Fruit fly (Drosophila melanogaster) whole organism, embryonic: ENCODE results near the gene RPA3.

ENCODE experiments used
- Bdp1 ChIP-seq: fragments of 200-800 bp; sonication (Bioruptor generic); optimal IDR thresholded peaks from 3 replicates; lab custom pipeline; 2016; ENCODE audit warnings: missing biosample characterization, missing genetic modification characterization
- CG10431 ChIP-seq: fragments of 200-800 bp; sonication (Bioruptor generic); optimal IDR thresholded peaks from 3 replicates; lab custom pipeline; 2018; ENCODE audit warnings: missing biosample characterization, mild to moderate bottlenecking, missing genetic modification characterization
- CG13123 ChIP-seq: fragments of 200-800 bp; sonication (Bioruptor generic); optimal IDR thresholded peaks from 2 replicates; lab custom pipeline; 2016; ENCODE audit warnings: missing biosample characterization, missing genetic modification characterization
- CG31365 ChIP-seq: fragments of 200-800 bp; sonication (Bioruptor generic); optimal IDR thresholded peaks from 2 replicates; lab custom pipeline; 2018; ENCODE audit warnings: missing biosample characterization, mild to moderate bottlenecking, missing genetic modification characterization
- Max ChIP-seq: fragments of 200-800 bp; sonication (Bioruptor generic); optimal IDR thresholded peaks from 2 replicates; lab custom pipeline; 2016; ENCODE audit warnings: missing biosample characterization, mild to moderate bottlenecking, missing genetic modification characterization
- NK7.1 ChIP-seq: fragments of 200-800 bp; sonication (Bioruptor generic); optimal IDR thresholded peaks from 3 replicates; lab custom pipeline; 2016; ENCODE audit warnings: missing biosample characterization, missing genetic modification characterization
- Six4 ChIP-seq: fragments of 200-800 bp; sonication (Bioruptor generic); optimal IDR thresholded peaks from 2 replicates; lab custom pipeline; 2016; ENCODE audit warnings: missing biosample characterization, missing genetic modification characterization
- Xrp1 ChIP-seq: fragments of 200-800 bp; sonication (Bioruptor generic); IDR thresholded peaks from 2 replicates; pipeline ENCODE4 v1.3.6; 2022; ENCODE audit warnings: missing biosample characterization, missing genetic modification characterization
- fu2 ChIP-seq: fragments of 200-800 bp; sonication (Bioruptor generic); optimal IDR thresholded peaks from 2 replicates; lab custom pipeline; 2016; ENCODE audit warnings: missing biosample characterization, missing genetic modification characterization
- lilli ChIP-seq: fragments of 200-800 bp; sonication (Bioruptor generic); optimal IDR thresholded peaks from 3 replicates; lab custom pipeline; 2016; ENCODE audit warnings: missing biosample characterization, missing genetic modification characterization
- ro ChIP-seq: fragments of 200-800 bp; sonication (Bioruptor generic); IDR thresholded peaks from 2 replicates; pipeline ENCODE4 v1.3.6; 2022; ENCODE audit warnings: missing biosample characterization, missing genetic modification characterization
- stc ChIP-seq: fragments of 200-800 bp; sonication (Bioruptor generic); IDR thresholded peaks from 2 replicates; pipeline ENCODE4 v1.3.6; 2022; ENCODE audit warnings: missing biosample characterization, missing genetic modification characterization

dm6 chrX:11573529-11573928 is 42.1 kb downstream of the RPA3 start, which contains the start of gene CG11696:
- TF ChIP-seq Max (GFP tag; lab: Kevin White, UChicago): no peak
- no peak for TF ChIP-seq CG31365 (tag; lab: Kevin White, UChicago)
- no peak for TF ChIP-seq NK7.1 (GFP tag; lab: Kevin White, UChicago)
- TF ChIP-seq ro (GFP tag; lab: Robert Waterston, UW): no peak
- TF ChIP-seq fu2 (GFP tag; lab: Kevin White, UChicago): no peak
- no peak for TF ChIP-seq Xrp1 (GFP tag; lab: Robert Waterston, UW)
- no peak for TF ChIP-seq CG10431 (GFP tag; lab: Kevin White, UChicago)
- TF ChIP-seq CG13123: no peak
- TF ChIP-seq stc (GFP tag; lab: Robert Waterston, UW): no peak
- TF ChIP-seq Bdp1 (GFP tag; lab: Kevin White, UChicago): no peak
- no peak for TF ChIP-seq Six4 (GFP tag; lab: Kevin White, UChicago)
- peak; percentile 3 for TF ChIP-seq lilli (GFP tag; lab: Kevin White, UChicago)
